Fruit fly (Drosophila melanogaster): ENCODE measurements around the gene hwt.

hwt gene

dm6 chrX:12613248-12613805 is 45.1 kb upstream of the hwt start (continued):
- TF ChIP-seq CG17361 (GFP tag; IDR thresholded peaks at IDR 0.05) (no peak), Hr39 (optimal IDR thresholded peaks at IDR 0.05) (no peak), CG15696 (tag; optimal IDR thresholded peaks at IDR 0.05) (no peak), Hr78 (GFP tag; optimal IDR thresholded peaks at IDR 0.05) (no peak), cato (GFP tag; optimal IDR thresholded peaks at IDR 0.05; ENCODE audit: borderline replicate concordance) (no peak), Fer3 (tag; optimal IDR thresholded peaks at IDR 0.05) (peak; percentile 1), Lpt (GFP tag; optimal IDR thresholded peaks at IDR 0.05) (no peak), stwl (tag; optimal IDR thresholded peaks at IDR 0.05) (no peak), Kr (GFP tag; optimal IDR thresholded peaks at IDR 0.05) (no peak), Usf (GFP tag; optimal IDR thresholded peaks at IDR 0.05) (no peak), CG11456 (GFP tag; IDR thresholded peaks at IDR 0.05) (no peak), Sry-β (GFP tag; optimal IDR thresholded peaks at IDR 0.05) (no peak), grau (tag; optimal IDR thresholded peaks at IDR 0.05) (peak; percentile 45), vfl (GFP tag; optimal IDR thresholded peaks at IDR 0.05) (no peak), jing (GFP tag; optimal IDR thresholded peaks at IDR 0.05) (no peak), insv (GFP tag; optimal IDR thresholded peaks at IDR 0.05) (peak; percentile 66 to 94), Fer2 (tag; optimal IDR thresholded peaks at IDR 0.05) (no peak), D19B (GFP tag; optimal IDR thresholded peaks at IDR 0.05) (peak; percentile 79), kah (GFP tag; optimal IDR thresholded peaks at IDR 0.05) (no peak), H2.0 (GFP tag; IDR thresholded peaks at IDR 0.05) (no peak), fu2 (GFP tag; optimal IDR thresholded peaks at IDR 0.05) (no peak), cg (GFP tag; optimal IDR thresholded peaks at IDR 0.05) (no peak), Gsc (GFP tag; IDR thresholded peaks at IDR 0.05) (no peak), ro (GFP tag; IDR thresholded peaks at IDR 0.05) (no peak), CG11085 (GFP tag; IDR thresholded peaks at IDR 0.05) (peak; percentile 38; the same call in 1 of the 2 replicates), CG5245 (GFP tag; optimal IDR thresholded peaks at IDR 0.05) (no peak), lab (GFP tag; optimal IDR thresholded peaks at IDR 0.05) (peak; percentile 41), B-H2 (GFP tag; optimal IDR thresholded peaks at IDR 0.05) (no peak), Dek (tag; optimal IDR thresholded peaks at IDR 0.05) (no peak), CG14667 (GFP tag; IDR thresholded peaks at IDR 0.05) (no peak), CG2678 (tag; optimal IDR thresholded peaks at IDR 0.05) (peak; percentile 35), CG10462 (GFP tag; optimal IDR thresholded peaks at IDR 0.05) (no peak), dmrt99B (tag; optimal IDR thresholded peaks at IDR 0.05) (no peak), Mrtf (GFP tag; IDR thresholded peaks at IDR 0.05) (no peak), CG3847 (GFP tag; IDR thresholded peaks at IDR 0.05) (no peak), CG11093 (GFP tag; IDR thresholded peaks at IDR 0.05) (no peak), oc (tag; optimal IDR thresholded peaks at IDR 0.05) (no peak), pb (GFP tag; optimal IDR thresholded peaks at IDR 0.05) (no peak), Elba2 (GFP tag; optimal IDR thresholded peaks at IDR 0.05) (no peak), NK7.1 (GFP tag; optimal IDR thresholded peaks at IDR 0.05) (no peak), slp2 (GFP tag; optimal IDR thresholded peaks at IDR 0.05) (no peak), CrebB (tag; optimal IDR thresholded peaks at IDR 0.05) (no peak), CG13123 (GFP tag; optimal IDR thresholded peaks at IDR 0.05) (no peak), CG3163 (GFP tag; optimal IDR thresholded peaks at IDR 0.05) (no peak), CG15514 (GFP tag; optimal IDR thresholded peaks at IDR 0.05) (no peak), ato (GFP tag; IDR thresholded peaks at IDR 0.05; ENCODE audit: partially characterized antibody) (no peak), CG34376 (GFP tag; optimal IDR thresholded peaks at IDR 0.05) (peak; percentile 13), NC2β (GFP tag; optimal IDR thresholded peaks at IDR 0.05) (no peak), p53 (GFP tag; optimal IDR thresholded peaks at IDR 0.05) (no peak), CG15011 (GFP tag; optimal IDR thresholded peaks at IDR 0.05) (no peak), Dip3 (GFP tag; optimal IDR thresholded peaks at IDR 0.05) (no peak)
